Worm (Caenorhabditis elegans): Measurements from ENCODE around the gene ugt-44.

DNA sequence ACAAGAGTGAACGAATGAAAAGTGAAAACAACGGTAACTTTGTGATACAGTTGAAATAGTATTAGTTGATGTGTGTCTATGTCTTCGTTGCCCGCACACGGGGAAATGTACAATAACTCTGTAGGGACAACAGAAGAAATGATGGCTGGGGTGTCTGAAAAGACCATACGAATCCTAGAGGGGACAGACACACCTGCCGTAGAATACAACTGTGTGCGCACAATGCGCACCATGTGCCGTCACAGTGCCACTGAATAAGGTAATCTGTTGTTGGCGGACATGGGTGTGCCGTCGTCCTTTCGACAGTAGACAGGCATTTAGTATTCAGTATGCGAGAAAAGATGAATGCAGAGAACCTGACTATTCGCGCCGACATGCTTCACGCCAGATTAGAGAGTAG lies 48.3 kb upstream of the ugt-44 start:
- no peak for TF ChIP-seq F23B12.7 (tag; optimal IDR thresholded peaks at IDR 0.05; ENCODE audit: insufficient read depth)
- no peak for TF ChIP-seq Y53F4B.3 (GFP tag; IDR thresholded peaks at IDR 0.05)
- TF ChIP-seq egrh-3 (GFP tag; IDR thresholded peaks at IDR 0.05), result no peak
- no peak for TF ChIP-seq snpc-3.4 (tag; optimal IDR thresholded peaks at IDR 0.05)
- no peak for TF ChIP-seq nhr-120 (GFP tag; IDR thresholded peaks at IDR 0.05)
- no peak for TF ChIP-seq ama-1 (optimal IDR thresholded peaks at IDR 0.05)
- no peak for TF ChIP-seq ama-1 (GFP tag; optimal IDR thresholded peaks at IDR 0.05)
- TF ChIP-seq cebp-2 (GFP tag; IDR thresholded peaks at IDR 0.05), result no peak
- no peak for TF ChIP-seq B0261.1 (tag; optimal IDR thresholded peaks at IDR 0.05)
- TF ChIP-seq pbrm-1 (GFP tag; IDR thresholded peaks at IDR 0.05), result no peak
- no peak for TF ChIP-seq ceh-40 (GFP tag; IDR thresholded peaks at IDR 0.05)
- no peak for TF ChIP-seq tbx-9 (tag; optimal IDR thresholded peaks at IDR 0.05; ENCODE audit: borderline replicate concordance)
- TF ChIP-seq unc-62 (GFP tag; optimal IDR thresholded peaks at IDR 0.05), result no peak
- no peak for TF ChIP-seq lin-35 (GFP tag; optimal IDR thresholded peaks at IDR 0.05)
- no peak for TF ChIP-seq F52B5.7 (tag; optimal IDR thresholded peaks at IDR 0.05)

Measured in whole organism, young adult.